Worm (Caenorhabditis elegans): ENCODE data around the gene srw-55.

srw-55 gene

DNA sequence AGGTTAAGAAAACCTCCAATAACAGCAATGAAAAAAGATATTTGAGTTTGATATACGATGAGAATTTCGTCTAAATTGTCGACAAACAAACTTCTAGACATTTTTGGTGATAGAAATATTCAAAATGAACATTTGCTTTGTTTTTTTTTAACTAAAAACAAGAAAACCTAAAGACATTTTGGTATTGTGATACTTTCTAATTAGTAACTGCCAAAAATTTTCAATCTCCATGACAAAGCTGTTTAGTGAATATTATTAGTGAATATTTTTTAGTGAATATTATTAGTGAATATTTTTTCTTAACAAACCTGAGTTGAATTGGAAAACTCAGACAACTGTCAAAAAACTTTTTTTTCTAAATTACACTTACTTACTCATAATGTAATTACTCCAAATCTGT is at the start of gene srw-55:
Gene srw-55 (minus strand): TSS at position 101 of the 400 bp plus-strand sequence.
- TF ChIP-seq spr-1 (tag; optimal IDR thresholded peaks at IDR 0.05) (no peak), unc-62 (GFP tag; optimal IDR thresholded peaks at IDR 0.05 in 1 of 2) (peak in 1 of 2 experiments; percentile 66), unc-62 (tag; optimal IDR thresholded peaks at IDR 0.05) (no peak), ceh-44 (GFP tag; IDR thresholded peaks at IDR 0.05) (no peak)

DNA sequence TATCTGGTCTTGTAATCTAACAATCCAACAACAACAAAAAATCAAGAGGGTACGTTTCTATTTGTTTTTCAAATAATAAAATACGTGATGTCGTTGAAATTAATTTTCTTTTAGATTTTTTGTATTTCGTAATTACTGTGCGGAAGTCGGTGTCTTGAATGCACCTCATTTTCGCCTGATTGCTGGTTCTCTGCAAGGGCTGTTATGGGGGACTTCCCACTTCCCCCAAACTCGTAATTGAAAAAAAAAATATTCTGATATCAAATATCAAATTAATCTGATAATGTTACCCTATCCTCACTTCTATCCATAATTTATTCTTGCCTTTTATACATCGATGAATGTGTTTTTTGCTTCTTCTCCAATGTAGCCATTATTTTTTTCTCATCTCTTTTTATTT is 47.9 kb upstream of the srw-55 start, which contains the start of gene F36G9.15:
Gene F36G9.15 (minus strand): TSS at position 101 of the 400 bp plus-strand sequence.
- no peak for TF ChIP-seq zag-1 (tag; optimal IDR thresholded peaks at IDR 0.05)
- TF ChIP-seq aha-1 (tag), result peak; percentile 15

DNA sequence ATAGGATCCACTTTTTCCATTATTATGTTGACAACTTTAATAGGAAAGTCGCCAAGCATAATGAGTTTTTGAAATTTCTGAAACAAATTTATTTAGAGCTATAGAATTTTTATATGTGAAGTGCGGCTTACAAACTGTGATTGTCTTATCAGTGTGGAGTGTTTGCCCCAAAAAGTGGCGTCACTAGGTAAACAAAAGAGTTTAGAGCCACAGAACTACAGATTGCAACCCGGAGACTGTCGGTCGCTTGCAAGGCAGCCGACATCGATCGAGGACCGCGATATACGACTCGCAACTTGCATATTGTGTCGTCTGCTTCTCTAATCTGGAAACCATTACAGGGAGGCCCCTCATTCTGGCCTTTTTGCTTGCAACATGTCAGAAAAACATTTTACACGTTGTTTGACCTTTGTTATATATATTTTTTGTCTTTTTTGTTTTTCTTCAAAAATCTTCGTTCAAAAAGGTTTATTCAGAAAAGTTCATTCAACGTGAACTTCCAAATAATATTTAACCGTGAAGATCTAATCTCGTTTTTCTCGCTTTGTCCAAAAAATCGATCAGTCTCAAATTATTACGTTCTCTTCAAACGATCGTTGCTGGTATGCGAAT is 42.7 kb upstream of the srw-55 start, which contains the start of the genes fbxa-99 and F36G9.13:
Gene fbxa-99 (minus strand): TSS at position 122 of the 612 bp plus-strand sequence.
Gene F36G9.13 (plus strand): TSS at position 562 of the 612 bp plus-strand sequence.
- no peak for TF ChIP-seq duxl-1 (tag; optimal IDR thresholded peaks at IDR 0.05; ENCODE audit: poor library complexity)
- no peak for TF ChIP-seq nhr-6 (tag; optimal IDR thresholded peaks at IDR 0.05)
- TF ChIP-seq nhr-77 (tag; optimal IDR thresholded peaks at IDR 0.05), result peak; percentile 21
- no peak for TF ChIP-seq lin-1 (GFP tag; IDR thresholded peaks at IDR 0.05)
- TF ChIP-seq madf-5 (GFP tag; IDR thresholded peaks at IDR 0.05), result no peak
- peak; percentile 41 for TF ChIP-seq dmd-6 (GFP tag; IDR thresholded peaks at IDR 0.05)
- TF ChIP-seq nhr-28 (tag; optimal IDR thresholded peaks at IDR 0.05), result peak; percentile 48
- no peak for TF ChIP-seq dpl-1 (GFP tag; optimal IDR thresholded peaks at IDR 0.05)
- TF ChIP-seq tag-97 (GFP tag; IDR thresholded peaks at IDR 0.05), result no peak
- no peak for TF ChIP-seq daf-16 (GFP tag; optimal IDR thresholded peaks at IDR 0.05)
- TF ChIP-seq daf-16 (tag; optimal IDR thresholded peaks at IDR 0.05), result peak; percentile 72
- no peak for TF ChIP-seq spr-1 (tag; optimal IDR thresholded peaks at IDR 0.05)
- no peak for TF ChIP-seq lin-39 (tag; optimal IDR thresholded peaks at IDR 0.05)
- TF ChIP-seq dmd-9 (GFP tag; IDR thresholded peaks at IDR 0.05), result no peak
- TF ChIP-seq lin-13 (GFP tag; optimal IDR thresholded peaks at IDR 0.05), result peak; percentile 22
- TF ChIP-seq Y48G9A.11 (GFP tag; IDR thresholded peaks at IDR 0.05), result no peak
- TF ChIP-seq hlh-11 (tag; optimal IDR thresholded peaks at IDR 0.05), result peak; percentile 21
- TF ChIP-seq daf-8 (GFP tag; IDR thresholded peaks at IDR 0.05), result no peak
- TF ChIP-seq lin-15B (tag; optimal IDR thresholded peaks at IDR 0.05), result no peak
- no peak for TF ChIP-seq mep-1 (tag; optimal IDR thresholded peaks at IDR 0.05)
- no peak for TF ChIP-seq hlh-30 (tag; optimal IDR thresholded peaks at IDR 0.05; ENCODE audit: insufficient read depth)
- TF ChIP-seq daf-19 (GFP tag; conservative IDR thresholded peaks at IDR 0.05), result no peak
- no peak for TF ChIP-seq ces-1 (GFP tag; optimal IDR thresholded peaks at IDR 0.05)
- TF ChIP-seq gei-8 (GFP tag; optimal IDR thresholded peaks at IDR 0.05), result no peak
- no peak for TF ChIP-seq unc-39 (tag; optimal IDR thresholded peaks at IDR 0.05)
- TF ChIP-seq pqm-1 (tag; optimal IDR thresholded peaks at IDR 0.05), result peak; percentile 34
- TF ChIP-seq cey-2 (tag; optimal IDR thresholded peaks at IDR 0.05; ENCODE audit: borderline replicate concordance, insufficient read depth), result no peak
- no peak for TF ChIP-seq lir-3 (tag; optimal IDR thresholded peaks at IDR 0.05)
- no peak for TF ChIP-seq lin-29 (GFP tag; IDR thresholded peaks at IDR 0.05)
- TF ChIP-seq spr-3 (GFP tag; optimal IDR thresholded peaks at IDR 0.05), result no peak
- TF ChIP-seq Y5F2A.4 (GFP tag; optimal IDR thresholded peaks at IDR 0.05), result no peak
- no peak for TF ChIP-seq aha-1 (tag)

DNA sequence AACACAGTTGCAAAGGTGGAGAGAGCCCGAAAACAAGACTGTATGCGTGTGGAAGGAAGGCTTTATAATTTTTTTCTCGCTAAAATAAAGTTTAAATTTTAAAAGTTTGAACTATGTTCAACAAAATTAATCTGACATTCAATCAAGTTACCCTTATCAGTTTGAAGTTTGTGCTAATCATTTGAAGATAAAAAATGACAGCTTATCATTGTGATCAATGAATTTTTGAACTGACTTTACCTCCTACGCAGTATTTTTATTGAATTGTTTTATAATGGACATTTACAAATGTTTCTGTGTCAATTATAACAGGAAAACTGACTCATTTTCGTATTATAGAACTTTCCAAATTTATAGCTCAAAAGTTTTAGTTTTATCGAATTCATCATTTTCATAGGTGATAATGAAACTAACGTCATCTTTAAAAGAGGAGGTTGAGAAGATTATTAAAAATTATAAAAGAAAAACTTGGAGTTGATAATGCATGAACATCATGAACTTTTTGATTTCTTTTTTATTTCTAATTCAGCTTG is 38.1 kb upstream of the srw-55 start, which contains the start of gene oac-20:
Gene oac-20 (plus strand): TSS at position 483 of the 533 bp plus-strand sequence.
- peak; percentile 66 for TF ChIP-seq php-3 (GFP tag; IDR thresholded peaks at IDR 0.05)
- no peak for TF ChIP-seq snpc-1.2 (GFP tag; IDR thresholded peaks at IDR 0.05)
- TF ChIP-seq egl-27 (tag; optimal IDR thresholded peaks at IDR 0.05), result no peak
- no peak for TF ChIP-seq Y105C5A.15 (GFP tag; IDR thresholded peaks at IDR 0.05)
- TF ChIP-seq nhr-28 (tag; optimal IDR thresholded peaks at IDR 0.05), result no peak
- peak; percentile 61 for TF ChIP-seq nhr-77 (tag; optimal IDR thresholded peaks at IDR 0.05)
- no peak for TF ChIP-seq ceh-44 (GFP tag; IDR thresholded peaks at IDR 0.05)
- TF ChIP-seq pha-4 (GFP tag; IDR thresholded peaks at IDR 0.05), result no peak
- TF ChIP-seq pha-4 (tag; optimal IDR thresholded peaks at IDR 0.05), result no peak
- no peak for TF ChIP-seq lin-38 (GFP tag; IDR thresholded peaks at IDR 0.05)
- TF ChIP-seq nhr-48 (tag; optimal IDR thresholded peaks at IDR 0.05), result peak; percentile 16
- peak; percentile 90 for TF ChIP-seq pqm-1 (tag; optimal IDR thresholded peaks at IDR 0.05)
- TF ChIP-seq dmd-6 (GFP tag; IDR thresholded peaks at IDR 0.05), result peak; percentile 96
- no peak for TF ChIP-seq lin-13 (GFP tag; optimal IDR thresholded peaks at IDR 0.05)
- TF ChIP-seq spr-3 (GFP tag; optimal IDR thresholded peaks at IDR 0.05), result no peak
- TF ChIP-seq aha-1 (tag), result no peak
- TF ChIP-seq tra-1 (GFP tag; IDR thresholded peaks at IDR 0.05), result 0 out of 2 replicates have a peak, but pooled peaks have one; percentile 58
- no peak for TF ChIP-seq dmd-8 (GFP tag; IDR thresholded peaks at IDR 0.05)
